Worm (Caenorhabditis elegans) whole organism, L3 larva: ENCODE data around the gene bli-1.

Experiments used
- R02D3.7 ChIP-seq: fragments of 150-350 bp; optimal IDR thresholded peaks from 2 replicates; lab custom pipeline; 2014; ENCODE audit warnings: missing biosample characterization, missing genetic modification characterization
- egl-27 ChIP-seq: sonication (generic microtip); optimal IDR thresholded peaks from 4 replicates; lab custom pipeline; 2017; ENCODE audit warnings: missing biosample characterization, missing genetic modification reagents, missing genetic modification characterization
- elt-3 ChIP-seq, 3 experiments: fragments of 150-350 bp in 1 of 3; sonication (generic microtip) in 2 of 3; optimal IDR thresholded peaks; 2 replicates in 2 of 3; 4 replicates in 1 of 3; lab custom pipeline; 2014 to 2017; ENCODE audit warnings: missing biosample characterization in 3 of 3, missing genetic modification characterization in 3 of 3
- lin-39 ChIP-seq: fragments of 150-350 bp; optimal IDR thresholded peaks from 2 replicates; lab custom pipeline; 2018; ENCODE audit warnings: missing biosample characterization, missing genetic modification reagents, missing genetic modification characterization
- mdl-1 ChIP-seq: fragments of 150-350 bp; optimal IDR thresholded peaks from 2 replicates; lab custom pipeline; 2014; ENCODE audit warnings: missing biosample characterization, missing genetic modification characterization
- nhr-11 ChIP-seq: fragments of 150-350 bp; optimal IDR thresholded peaks from 2 replicates; lab custom pipeline; 2014; ENCODE audit warnings: missing biosample characterization, missing genetic modification characterization
- nhr-28 ChIP-seq: fragments of 150-350 bp; optimal IDR thresholded peaks from 2 replicates; lab custom pipeline; 2014; ENCODE audit warnings: missing biosample characterization, missing genetic modification characterization
- nhr-77 ChIP-seq: fragments of 150-350 bp; optimal IDR thresholded peaks from 2 replicates; lab custom pipeline; 2014; ENCODE audit warnings: missing biosample characterization, missing genetic modification characterization
- snpc-4 ChIP-seq: fragments of 150-350 bp; optimal IDR thresholded peaks from 2 replicates; lab custom pipeline; 2014; ENCODE audit warnings: missing biosample characterization, missing genetic modification characterization
- unc-62 ChIP-seq: fragments of 150-350 bp; sonication (generic microtip); optimal IDR thresholded peaks from 4 replicates; lab custom pipeline; 2014; ENCODE audit warnings: missing biosample characterization, missing genetic modification reagents, missing genetic modification characterization
- zag-1 ChIP-seq: fragments of 150-350 bp; optimal IDR thresholded peaks from 2 replicates; lab custom pipeline; 2014; ENCODE audit warnings: missing biosample characterization, missing genetic modification characterization
- ztf-11 ChIP-seq: fragments of 150-350 bp; optimal IDR thresholded peaks from 2 replicates; lab custom pipeline; 2014; ENCODE audit warnings: missing biosample characterization, missing genetic modification characterization

DNA sequence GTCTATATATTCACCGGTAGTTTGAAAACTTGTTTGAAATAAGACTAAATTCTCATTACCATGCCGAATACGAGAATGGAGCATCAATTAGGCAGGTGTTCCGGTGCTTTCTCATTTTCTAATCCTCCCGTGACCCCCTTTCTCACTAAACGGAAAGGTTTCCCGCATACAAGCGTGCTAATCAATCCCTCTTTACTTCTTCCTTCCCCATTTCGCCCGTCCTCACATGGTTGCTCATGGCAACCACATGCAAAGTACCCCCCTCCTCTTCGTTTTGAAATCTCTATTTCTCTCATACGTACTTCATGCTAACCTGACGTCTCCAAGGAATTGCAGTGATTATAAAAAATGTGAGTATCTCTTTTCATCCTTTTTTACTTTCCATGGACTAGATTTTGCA is 11.2 kb downstream of the bli-1 start, which contains the start of gene mks-5:
- TF ChIP-seq mdl-1 (tag; lab: Kevin White, UChicago), result no peak
- TF ChIP-seq zag-1 (tag; lab: Kevin White, UChicago), result no peak
- TF ChIP-seq snpc-4, result no peak
- no peak for TF ChIP-seq nhr-77 (tag; lab: Kevin White, UChicago)
- TF ChIP-seq unc-62 (GFP tag; lab: Kevin White, UChicago), result no peak
- TF ChIP-seq lin-39 (tag; lab: Kevin White, UChicago), result no peak
- no peak for TF ChIP-seq nhr-28 (tag; lab: Kevin White, UChicago)
- no peak for TF ChIP-seq elt-3 (tag; optimal IDR thresholded peaks at IDR 0.05; lab: Kevin White, UChicago)
- no peak for TF ChIP-seq ztf-11 (tag; lab: Kevin White, UChicago)
- no peak for TF ChIP-seq egl-27 (tag; lab: Kevin White, UChicago)
- no peak for TF ChIP-seq R02D3.7 (tag; lab: Kevin White, UChicago)
- TF ChIP-seq nhr-11 (tag; lab: Kevin White, UChicago), result no peak
